Fruit fly (Drosophila melanogaster): ENCODE results near the gene CG8833.

The CG8833 gene

dm6 chr3L:13964635-13965501, 36.1 kb upstream of the CG8833 start, which contains the start of the genes Meics, Nxf3 and ssp2 (continued):
- TF ChIP-seq insv (GFP tag; optimal IDR thresholded peaks at IDR 0.05) (no peak), hkb (optimal IDR thresholded peaks at IDR 0.05) (no peak), hkb (GFP tag; IDR thresholded peaks at IDR 0.05) (no peak), Scr (GFP tag; IDR thresholded peaks at IDR 0.05; ENCODE audit: partially characterized antibody) (peak; percentile 74), CG11456 (GFP tag; IDR thresholded peaks at IDR 0.05) (peak; percentile 64; the same call in 2 of the 3 replicates), Nf-YB (GFP tag; optimal IDR thresholded peaks at IDR 0.05) (no peak), wek (GFP tag; optimal IDR thresholded peaks at IDR 0.05) (no peak), CG9437 (GFP tag; optimal IDR thresholded peaks at IDR 0.05) (peak; percentile 47), Dip2 (GFP tag; IDR thresholded peaks at IDR 0.05) (no peak), nmo (GFP tag; optimal IDR thresholded peaks at IDR 0.05) (peak; percentile 72), luna (GFP tag; optimal IDR thresholded peaks at IDR 0.05) (no peak), CG15601 (tag; optimal IDR thresholded peaks at IDR 0.05) (peak; percentile 36), Jarid2 (GFP tag; optimal IDR thresholded peaks at IDR 0.05) (peak; percentile 51), cwo (GFP tag; optimal IDR thresholded peaks at IDR 0.05) (no peak), CG32772 (GFP tag; IDR thresholded peaks at IDR 0.05) (0 out of 2 replicates have a peak, but pooled peaks have one; percentile 12), pzg (GFP tag; optimal IDR thresholded peaks at IDR 0.05) (peak; percentile 60), ro (GFP tag; IDR thresholded peaks at IDR 0.05) (no peak), CG10366 (GFP tag; IDR thresholded peaks at IDR 0.05) (no peak), Xbp1 (GFP tag; optimal IDR thresholded peaks at IDR 0.05) (peak; percentile 49), usp (GFP tag; optimal IDR thresholded peaks at IDR 0.05) (no peak), Kr (GFP tag; optimal IDR thresholded peaks at IDR 0.05) (no peak), E2f1 (GFP tag; IDR thresholded peaks at IDR 0.05) (no peak), CG15269 (tag; optimal IDR thresholded peaks at IDR 0.05) (no peak), CG4360 (GFP tag; IDR thresholded peaks at IDR 0.05) (peak; percentile 92), Hey (tag; optimal IDR thresholded peaks at IDR 0.05) (no peak), CG12769 (tag; optimal IDR thresholded peaks at IDR 0.05) (no peak), CG2116 (GFP tag; optimal IDR thresholded peaks at IDR 0.05) (peak; percentile 57), CG3995 (GFP tag; optimal IDR thresholded peaks at IDR 0.05) (peak; percentile 98), B-H1 (GFP tag; IDR thresholded peaks at IDR 0.05) (no peak), sna (GFP tag; IDR thresholded peaks at IDR 0.05; ENCODE audit: partially characterized antibody) (no peak), CG11093 (GFP tag; IDR thresholded peaks at IDR 0.05) (no peak), pum (GFP tag; optimal IDR thresholded peaks at IDR 0.05) (peak; percentile 27), HHEX (GFP tag; optimal IDR thresholded peaks at IDR 0.05) (no peak), Sox100B (GFP tag; optimal IDR thresholded peaks at IDR 0.05) (no peak), CG2712 (tag; optimal IDR thresholded peaks at IDR 0.05) (peak; percentile 30), Dp (GFP tag; optimal IDR thresholded peaks at IDR 0.05) (peak; percentile 40), lilli (GFP tag; optimal IDR thresholded peaks at IDR 0.05) (peak; percentile 19), D (optimal IDR thresholded peaks at IDR 0.05) (no peak), D (GFP tag; optimal IDR thresholded peaks at IDR 0.05) (peak; percentile 25), trem (tag; optimal IDR thresholded peaks at IDR 0.05) (peak; percentile 12), Neu2 (GFP tag; optimal IDR thresholded peaks at IDR 0.05; ENCODE audit: borderline replicate concordance) (no peak), gcm2 (GFP tag; optimal IDR thresholded peaks at IDR 0.05) (no peak), CG12299 (tag; optimal IDR thresholded peaks at IDR 0.05) (no peak), CG31224 (GFP tag; IDR thresholded peaks at IDR 0.05) (no peak; the same call in 1 of the 2 replicates), MTF-1 (GFP tag; optimal IDR thresholded peaks at IDR 0.05; ENCODE audit: borderline replicate concordance) (no peak), ap (GFP tag; IDR thresholded peaks at IDR 0.05) (no peak), Doc3 (GFP tag; IDR thresholded peaks at IDR 0.05; ENCODE audit: partially characterized antibody) (peak; percentile 54; the same call in 2 of the 3 replicates), sisA (GFP tag; IDR thresholded peaks at IDR 0.05) (peak; percentile 34; the same call in 1 of the 2 replicates), z (GFP tag; IDR thresholded peaks at IDR 0.05) (no peak)

Measured in whole organism, embryonic.